Fruit fly (Drosophila melanogaster) whole organism, embryonic: ENCODE data around the gene CG11668.

Experiments used
- Atf-2 ChIP-seq: fragments of 200-800 bp; sonication (Bioruptor generic); optimal IDR thresholded peaks from 2 replicates; lab custom pipeline; 2016; ENCODE audit warnings: missing biosample characterization, missing genetic modification characterization
- BEAF-32 ChIP-seq: fragments of 200-800 bp; sonication (Bioruptor generic); optimal IDR thresholded peaks from 3 replicates; lab custom pipeline; 2017; ENCODE audit warnings: missing biosample characterization, missing genetic modification characterization, mild to moderate bottlenecking, moderate library complexity, missing genetic modification reagents
- C15 ChIP-seq: fragments of 200-800 bp; sonication (Bioruptor generic); IDR thresholded peaks from 3 replicates; pipeline ENCODE4 v1.3.6; 2022; ENCODE audit warnings: missing biosample characterization, missing genetic modification characterization
- CG10431 ChIP-seq: fragments of 200-800 bp; sonication (Bioruptor generic); optimal IDR thresholded peaks from 3 replicates; lab custom pipeline; 2018; ENCODE audit warnings: missing biosample characterization, mild to moderate bottlenecking, missing genetic modification characterization
- CG10654 ChIP-seq: fragments of 200-800 bp; sonication (Bioruptor generic); optimal IDR thresholded peaks from 2 replicates; lab custom pipeline; 2016; ENCODE audit warnings: missing biosample characterization, missing genetic modification characterization
- CG10979 ChIP-seq: fragments of 200-800 bp; sonication (Bioruptor generic); optimal IDR thresholded peaks from 2 replicates; lab custom pipeline; 2018; ENCODE audit warnings: missing biosample characterization, mild to moderate bottlenecking, missing genetic modification characterization, moderate library complexity
- CG14441 ChIP-seq: fragments of 200-800 bp; sonication (Bioruptor generic); IDR thresholded peaks from 2 replicates; pipeline ENCODE4 v1.3.6; 2022; ENCODE audit warnings: missing biosample characterization, missing genetic modification characterization
- CG14710 ChIP-seq: fragments of 200-800 bp; sonication (Bioruptor generic); optimal IDR thresholded peaks from 3 replicates; lab custom pipeline; 2019; ENCODE audit warnings: missing biosample characterization, mild to moderate bottlenecking, missing genetic modification characterization, moderate library complexity
- CG1529 ChIP-seq: fragments of 200-800 bp; sonication (Bioruptor generic); optimal IDR thresholded peaks from 3 replicates; lab custom pipeline; 2018; ENCODE audit warnings: missing biosample characterization, missing genetic modification characterization
- CG16813 ChIP-seq: fragments of 200-800 bp; sonication (Bioruptor generic); IDR thresholded peaks from 3 replicates; pipeline ENCODE4 v1.3.6; 2022; ENCODE audit warnings: missing biosample characterization, missing genetic modification characterization; ENCODE audit not compliant: partially characterized antibody
- CG17385 ChIP-seq: fragments of 200-800 bp; sonication (Bioruptor generic); optimal IDR thresholded peaks from 3 replicates; lab custom pipeline; 2018; ENCODE audit warnings: missing biosample characterization, mild to moderate bottlenecking, missing genetic modification characterization
- CG17829 ChIP-seq: fragments of 200-800 bp; optimal IDR thresholded peaks from 2 replicates; lab custom pipeline; 2019; ENCODE audit warnings: missing biosample characterization, mild to moderate bottlenecking, missing genetic modification characterization, moderate library complexity
- CG2116 ChIP-seq: fragments of 200-800 bp; sonication (Bioruptor generic); optimal IDR thresholded peaks from 3 replicates; lab custom pipeline; 2018; ENCODE audit warnings: missing biosample characterization, mild to moderate bottlenecking, missing genetic modification characterization
- CG2202 ChIP-seq: fragments of 200-800 bp; sonication (Bioruptor generic); optimal IDR thresholded peaks from 2 replicates; lab custom pipeline; 2018; ENCODE audit warnings: missing biosample characterization, mild to moderate bottlenecking, missing genetic modification characterization
- CG32532 ChIP-seq: fragments of 200-800 bp; sonication (Bioruptor generic); IDR thresholded peaks from 2 replicates; pipeline ENCODE4 v1.3.6; 2022; ENCODE audit warnings: missing biosample characterization, missing genetic modification characterization
- CG32767 ChIP-seq: fragments of 200-800 bp; sonication (Bioruptor generic); IDR thresholded peaks from 2 replicates; pipeline ENCODE4 v1.3.6; 2022; ENCODE audit warnings: missing biosample characterization, missing genetic modification characterization
- CG34422 ChIP-seq: fragments of 200-800 bp; sonication (Bioruptor generic); IDR thresholded peaks from 3 replicates; pipeline ENCODE4 v1.3.6; 2022; ENCODE audit warnings: missing biosample characterization, missing genetic modification characterization
- CG3726 ChIP-seq: fragments of 200-800 bp; sonication (Bioruptor generic); IDR thresholded peaks from 3 replicates; pipeline ENCODE4, ENCODE4 v1.3.6; 2022; ENCODE audit warnings: missing biosample characterization, missing genetic modification characterization
- CG4730 ChIP-seq: fragments of 200-800 bp; sonication (Bioruptor generic); IDR thresholded peaks from 2 replicates; pipeline ENCODE4 v1.3.6; 2022; ENCODE audit warnings: missing biosample characterization, missing genetic modification characterization
- CG5953 ChIP-seq: fragments of 200-800 bp; sonication (Bioruptor generic); IDR thresholded peaks from 2 replicates; pipeline ENCODE4 v1.3.6; 2022; ENCODE audit warnings: missing biosample characterization, missing genetic modification characterization
- CG7271 ChIP-seq: fragments of 200-800 bp; sonication (Bioruptor generic); optimal IDR thresholded peaks from 2 replicates; lab custom pipeline; 2018; ENCODE audit warnings: missing biosample characterization, mild to moderate bottlenecking, missing genetic modification characterization, moderate library complexity
- CG7357 ChIP-seq: fragments of 200-800 bp; sonication (Bioruptor generic); IDR thresholded peaks from 3 replicates; pipeline ENCODE4 v1.3.6; 2022; ENCODE audit warnings: missing biosample characterization, missing genetic modification characterization
- CG7372 ChIP-seq: fragments of 200-800 bp; sonication (Bioruptor generic); IDR thresholded peaks from 2 replicates; pipeline ENCODE4 v1.3.6; 2022; ENCODE audit warnings: missing biosample characterization, missing genetic modification characterization
- CG9437 ChIP-seq: fragments of 200-800 bp; sonication (Bioruptor generic); optimal IDR thresholded peaks from 2 replicates; lab custom pipeline; 2018; ENCODE audit warnings: missing biosample characterization, mild to moderate bottlenecking, missing genetic modification characterization
- CG9727 ChIP-seq: fragments of 200-800 bp; sonication (Bioruptor generic); optimal IDR thresholded peaks from 3 replicates; lab custom pipeline; 2017; ENCODE audit warnings: missing biosample characterization, mild to moderate bottlenecking, missing genetic modification characterization
- Camta ChIP-seq: fragments of 200-800 bp; sonication (Bioruptor generic); optimal IDR thresholded peaks from 2 replicates; lab custom pipeline; 2016; ENCODE audit warnings: missing biosample characterization, missing genetic modification characterization
- Drgx ChIP-seq: fragments of 200-800 bp; sonication (Bioruptor generic); IDR thresholded peaks from 2 replicates; pipeline ENCODE4 v1.3.6; 2022; ENCODE audit warnings: missing biosample characterization, missing genetic modification characterization
- Fer1 ChIP-seq: fragments of 200-800 bp; sonication (Bioruptor generic); optimal IDR thresholded peaks from 2 replicates; lab custom pipeline; 2017; ENCODE audit warnings: missing biosample characterization, mild to moderate bottlenecking, missing genetic modification characterization
- MESR4 ChIP-seq: fragments of 200-800 bp; sonication (Bioruptor generic); optimal IDR thresholded peaks from 2 replicates; lab custom pipeline; 2018; ENCODE audit warnings: missing biosample characterization, mild to moderate bottlenecking, missing genetic modification characterization, moderate library complexity
- Max ChIP-seq: fragments of 200-800 bp; sonication (Bioruptor generic); optimal IDR thresholded peaks from 2 replicates; lab custom pipeline; 2016; ENCODE audit warnings: missing biosample characterization, mild to moderate bottlenecking, missing genetic modification characterization
- Nf-YC ChIP-seq: fragments of 200-800 bp; optimal IDR thresholded peaks from 3 replicates; lab custom pipeline; 2019; ENCODE audit warnings: missing biosample characterization, mild to moderate bottlenecking, missing genetic modification characterization, moderate library complexity
- Poxn ChIP-seq: fragments of 200-800 bp; sonication (Bioruptor generic); IDR thresholded peaks from 2 replicates; pipeline ENCODE4 v1.3.6; 2022; ENCODE audit warnings: missing biosample characterization, missing genetic modification characterization
- Ravus ChIP-seq: fragments of 200-800 bp; sonication (Bioruptor generic); IDR thresholded peaks from 2 replicates; pipeline ENCODE4 v1.3.6; 2022; ENCODE audit warnings: missing biosample characterization, missing genetic modification characterization
- Stat92E ChIP-seq, 3 experiments: fragments of >200 bp in 2 of 3; fragments of 200-800 bp in 1 of 3; sonication (Bioruptor generic) in 1 of 3; optimal IDR thresholded peaks; 2 replicates each; lab custom pipeline; 2017 to 2019; ENCODE audit warnings: missing biosample characterization in 3 of 3, missing genetic modification characterization in 3 of 3, mild to moderate bottlenecking in 1 of 3, moderate library complexity in 1 of 3
- Vsx1 ChIP-seq: fragments of 200-800 bp; sonication (Bioruptor generic); optimal IDR thresholded peaks from 2 replicates; lab custom pipeline; 2017; ENCODE audit warnings: missing biosample characterization, mild to moderate bottlenecking, missing genetic modification characterization, missing genetic modification reagents
- Xrp1 ChIP-seq: fragments of 200-800 bp; sonication (Bioruptor generic); IDR thresholded peaks from 2 replicates; pipeline ENCODE4 v1.3.6; 2022; ENCODE audit warnings: missing biosample characterization, missing genetic modification characterization
- YL-1 ChIP-seq: fragments of 200-800 bp; sonication (Bioruptor generic); optimal IDR thresholded peaks from 3 replicates; lab custom pipeline; 2017; ENCODE audit warnings: missing biosample characterization, mild to moderate bottlenecking, missing genetic modification characterization
- ac ChIP-seq: fragments of 200-800 bp; sonication (Bioruptor generic); optimal IDR thresholded peaks from 3 replicates; lab custom pipeline; 2017; ENCODE audit warnings: missing biosample characterization, mild to moderate bottlenecking, missing genetic modification characterization
- ci ChIP-seq: fragments of 200-800 bp; sonication (Bioruptor generic); IDR thresholded peaks from 3 replicates; pipeline ENCODE4 v1.3.6; 2022; ENCODE audit warnings: missing biosample characterization, missing genetic modification characterization
- exex ChIP-seq: fragments of 200-800 bp; sonication (Bioruptor generic); optimal IDR thresholded peaks from 4 replicates; lab custom pipeline; 2018; ENCODE audit warnings: missing biosample characterization, mild to moderate bottlenecking, missing genetic modification characterization, moderate library complexity
- fu2 ChIP-seq: fragments of 200-800 bp; sonication (Bioruptor generic); optimal IDR thresholded peaks from 2 replicates; lab custom pipeline; 2016; ENCODE audit warnings: missing biosample characterization, missing genetic modification characterization
- gcm ChIP-seq: fragments of 200-800 bp; sonication (Bioruptor generic); optimal IDR thresholded peaks from 2 replicates; lab custom pipeline; 2019; ENCODE audit warnings: missing biosample characterization, mild to moderate bottlenecking, missing genetic modification characterization, moderate library complexity
- gfzf ChIP-seq: fragments of 200-800 bp; sonication (Bioruptor generic); optimal IDR thresholded peaks from 2 replicates; lab custom pipeline; 2016; ENCODE audit warnings: missing biosample characterization, mild to moderate bottlenecking, missing genetic modification characterization, moderate library complexity
- hbn ChIP-seq: fragments of 200-800 bp; sonication (Bioruptor generic); IDR thresholded peaks from 2 replicates; pipeline ENCODE4 v1.3.6; 2022; ENCODE audit warnings: missing biosample characterization, missing genetic modification characterization; ENCODE audit not compliant: partially characterized antibody
- psq ChIP-seq: fragments of 200-800 bp; sonication (Bioruptor generic); optimal IDR thresholded peaks from 2 replicates; lab custom pipeline; 2017; ENCODE audit warnings: missing biosample characterization, missing genetic modification characterization
- pum ChIP-seq: fragments of 200-800 bp; sonication (Bioruptor generic); optimal IDR thresholded peaks from 2 replicates; lab custom pipeline; 2016; ENCODE audit warnings: missing biosample characterization, missing genetic modification characterization
- sna ChIP-seq: fragments of 200-800 bp; sonication (Bioruptor generic); IDR thresholded peaks from 2 replicates; pipeline ENCODE4 v1.3.6; 2022; ENCODE audit warnings: missing biosample characterization, missing genetic modification characterization; ENCODE audit not compliant: partially characterized antibody
- sr ChIP-seq: fragments of 200-800 bp; sonication (Bioruptor generic); IDR thresholded peaks from 3 replicates; pipeline ENCODE4 v1.3.6; 2022; ENCODE audit warnings: missing biosample characterization, missing genetic modification characterization
- tap ChIP-seq: fragments of 200-800 bp; optimal IDR thresholded peaks from 3 replicates; lab custom pipeline; 2019; ENCODE audit warnings: missing biosample characterization, mild to moderate bottlenecking, missing genetic modification characterization, moderate library complexity
- tx ChIP-seq: fragments of 200-800 bp; sonication (Bioruptor generic); optimal IDR thresholded peaks from 2 replicates; lab custom pipeline; 2016; ENCODE audit warnings: missing biosample characterization, missing genetic modification characterization

The CG11668 gene

dm6 chr3R:13010905-13011620 lies 27.1 kb upstream of the CG11668 start, which contains the start of gene CG8031 (continued):
- TF ChIP-seq sna, result peak; percentile 55; the same call in 1 of the 2 replicates
- TF ChIP-seq CG2202 (tag; lab: Kevin White, UChicago), result no peak
- no peak for TF ChIP-seq CG14441
- TF ChIP-seq CG34422 (GFP tag; lab: Robert Waterston, UW), result peak; percentile 66; the same call in 2 of the 3 replicates
- no peak for TF ChIP-seq Ravus (GFP tag; lab: Robert Waterston, UW)
- TF ChIP-seq CG17385 (GFP tag; lab: Kevin White, UChicago), result no peak
- TF ChIP-seq Nf-YC (tag; lab: Kevin White, UChicago), result no peak
- TF ChIP-seq CG7372, result no peak
- no peak for TF ChIP-seq CG5953 (GFP tag; lab: Robert Waterston, UW)
- TF ChIP-seq CG4730, result no peak
- no peak for TF ChIP-seq Atf-2
- TF ChIP-seq Xrp1 (GFP tag; lab: Robert Waterston, UW), result no peak
- TF ChIP-seq Fer1 (GFP tag; lab: Kevin White, UChicago), result no peak
- no peak for TF ChIP-seq CG32532 (GFP tag; lab: Robert Waterston, UW)
- no peak for TF ChIP-seq CG16813 (GFP tag; lab: Robert Waterston, UW)
- no peak for TF ChIP-seq CG9727 (GFP tag; lab: Kevin White, UChicago)
- no peak for TF ChIP-seq CG3726 (GFP tag; lab: Robert Waterston, UW)
- TF ChIP-seq ac (GFP tag; lab: Kevin White, UChicago), result no peak
- peak; percentile 60 for TF ChIP-seq BEAF-32 (GFP tag; lab: Kevin White, UChicago)
- peak; percentile 83 for TF ChIP-seq CG14710
- TF ChIP-seq CG17829 (tag; lab: Kevin White, UChicago), result peak; percentile 7
- peak; percentile 97 for TF ChIP-seq MESR4 (GFP tag; lab: Kevin White, UChicago)
- TF ChIP-seq psq (GFP tag; lab: Kevin White, UChicago), result no peak
- TF ChIP-seq hbn (GFP tag; lab: Robert Waterston, UW), result no peak
- peak; percentile 11 for TF ChIP-seq CG10979 (tag; lab: Kevin White, UChicago)
- TF ChIP-seq CG9437 (GFP tag; lab: Kevin White, UChicago), result no peak
- TF ChIP-seq CG10654, result no peak
- peak; percentile 46 for TF ChIP-seq YL-1 (GFP tag; lab: Kevin White, UChicago)
- 0 out of 3 replicates have a peak, but pooled peaks have one; percentile 5 for TF ChIP-seq ci (GFP tag; lab: Robert Waterston, UW)
- peak; percentile 82 for TF ChIP-seq gfzf (GFP tag; lab: Kevin White, UChicago)
- no peak for TF ChIP-seq pum (GFP tag; lab: Kevin White, UChicago)
- no peak for TF ChIP-seq CG1529 (GFP tag; lab: Kevin White, UChicago)
- no peak for TF ChIP-seq fu2 (GFP tag; lab: Kevin White, UChicago)
- TF ChIP-seq CG7271, result no peak
- no peak for TF ChIP-seq Poxn (GFP tag; lab: Robert Waterston, UW)
- no peak for TF ChIP-seq Stat92E (GFP tag; optimal IDR thresholded peaks at IDR 0.05; lab: Kevin White, UChicago)
- TF ChIP-seq Max (GFP tag; lab: Kevin White, UChicago), result no peak
- no peak for TF ChIP-seq gcm (GFP tag; lab: Kevin White, UChicago)
- TF ChIP-seq exex (tag; lab: Kevin White, UChicago), result no peak
- TF ChIP-seq CG7357 (GFP tag; lab: Robert Waterston, UW), result no peak
- no peak for TF ChIP-seq C15 (GFP tag; lab: Robert Waterston, UW)
- TF ChIP-seq tap, result no peak
- no peak for TF ChIP-seq Vsx1 (GFP tag; lab: Kevin White, UChicago)
- TF ChIP-seq CG2116 (GFP tag; lab: Kevin White, UChicago), result peak; percentile 70
- no peak for TF ChIP-seq Drgx
- TF ChIP-seq tx (GFP tag; lab: Kevin White, UChicago), result no peak
- no peak for TF ChIP-seq Camta
- no peak for TF ChIP-seq sr (GFP tag; lab: Robert Waterston, UW)
- no peak for TF ChIP-seq CG10431 (GFP tag; lab: Kevin White, UChicago)
- no peak for TF ChIP-seq CG32767 (GFP tag; lab: Robert Waterston, UW)
